Fruit fly (Drosophila melanogaster): ENCODE data around the gene CG15533.

DNA sequence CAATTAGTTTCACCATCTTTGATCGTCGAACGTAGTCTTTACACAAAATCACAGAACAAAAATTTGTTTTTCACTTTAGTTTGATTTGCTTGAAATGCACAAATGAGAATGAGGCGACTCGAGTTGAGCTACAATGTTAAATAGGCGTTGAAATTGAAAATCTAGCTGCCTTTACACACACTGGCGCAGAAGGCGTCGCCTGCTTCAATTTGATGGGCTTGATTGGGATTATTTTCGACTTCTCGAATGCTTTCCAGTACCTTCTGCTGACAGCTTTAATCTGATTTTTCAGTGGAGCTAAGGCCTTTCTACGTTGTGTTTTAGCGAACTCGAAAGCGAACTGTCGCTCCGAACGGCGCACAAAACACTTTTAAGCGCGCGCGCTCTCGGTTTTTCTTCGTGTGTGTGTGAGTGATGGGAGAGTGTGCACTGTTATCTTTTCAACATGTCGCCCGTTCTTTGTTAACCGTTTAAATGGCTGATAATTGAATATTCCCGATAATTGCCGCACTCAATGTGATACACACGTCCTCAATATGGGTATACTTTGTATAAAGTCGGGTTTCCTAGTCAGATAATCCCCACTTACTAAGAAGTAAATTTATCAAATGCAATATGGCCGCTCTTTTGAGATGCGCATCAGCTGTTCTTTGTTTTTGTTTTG, 41.0 kb upstream of the CG15533 start, which contains the start of the genes Fer2LCH and Fer1HCH:
- TF ChIP-seq CG8478 (optimal IDR thresholded peaks at IDR 0.05) (no peak), CTCF (optimal IDR thresholded peaks at IDR 0.05) (no peak)
